Fruit fly (Drosophila melanogaster): ENCODE measurements around the gene ND-B14.5A.
A peak's percentile ranks its signal among the peaks of the same experiment; 100 is the strongest.

Gene ND-B14.5A

dm6 chrX:2139610-2140009 is 32.7 kb upstream of the ND-B14.5A start:
- TF ChIP-seq tll (GFP tag; optimal IDR thresholded peaks at IDR 0.05): no peak
- no peak for TF ChIP-seq Trl (optimal IDR thresholded peaks at IDR 0.05)
- TF ChIP-seq Trl (GFP tag; optimal IDR thresholded peaks at IDR 0.05): no peak
- 0 out of 2 replicates have a peak, but pooled peaks have one; percentile 36 for TF ChIP-seq seq (GFP tag; IDR thresholded peaks at IDR 0.05)
- TF ChIP-seq CG16779 (GFP tag; IDR thresholded peaks at IDR 0.05): no peak
- peak; percentile 45 for TF ChIP-seq pros (GFP tag; optimal IDR thresholded peaks at IDR 0.05)
- TF ChIP-seq Nf-YC (tag; optimal IDR thresholded peaks at IDR 0.05): peak; percentile 77
- peak; percentile 55 for TF ChIP-seq Nf-YB (GFP tag; optimal IDR thresholded peaks at IDR 0.05)
- TF ChIP-seq Kr (GFP tag; optimal IDR thresholded peaks at IDR 0.05): peak; percentile 76
- TF ChIP-seq CG11723 (GFP tag; optimal IDR thresholded peaks at IDR 0.05): no peak

dm6 chrX:2140487-2140886 is 31.8 kb upstream of the ND-B14.5A start:
- TF ChIP-seq ap (GFP tag; IDR thresholded peaks at IDR 0.05) (no peak), CoRest (tag; optimal IDR thresholded peaks at IDR 0.05) (peak; percentile 21), klu (GFP tag; IDR thresholded peaks at IDR 0.05) (no peak), Side (GFP tag; optimal IDR thresholded peaks at IDR 0.05) (no peak), YL-1 (GFP tag; optimal IDR thresholded peaks at IDR 0.05) (no peak), CG2875 (GFP tag; optimal IDR thresholded peaks at IDR 0.05) (no peak), gt (GFP tag; IDR thresholded peaks at IDR 0.05) (no peak), CG32767 (GFP tag; IDR thresholded peaks at IDR 0.05) (peak; percentile 29; the same call in 1 of the 2 replicates), Nf-YB (GFP tag; optimal IDR thresholded peaks at IDR 0.05) (peak; percentile 98), CG17328 (GFP tag; IDR thresholded peaks at IDR 0.05) (0 out of 2 replicates have a peak, but pooled peaks have one; percentile 6), Atf-2 (GFP tag; optimal IDR thresholded peaks at IDR 0.05) (no peak), CG31224 (GFP tag; IDR thresholded peaks at IDR 0.05) (no peak), NC2β (GFP tag; optimal IDR thresholded peaks at IDR 0.05) (no peak), exex (tag; optimal IDR thresholded peaks at IDR 0.05) (no peak), NfI (GFP tag; optimal IDR thresholded peaks at IDR 0.05) (peak; percentile 30), CkIIα-i1 (GFP tag; IDR thresholded peaks at IDR 0.05) (no peak), lola (GFP tag; optimal IDR thresholded peaks at IDR 0.05) (no peak), CG4707 (GFP tag; optimal IDR thresholded peaks at IDR 0.05) (peak; percentile 5), Jarid2 (GFP tag; optimal IDR thresholded peaks at IDR 0.05) (peak; percentile 54), CG34376 (GFP tag; optimal IDR thresholded peaks at IDR 0.05) (no peak), p53 (GFP tag; optimal IDR thresholded peaks at IDR 0.05) (no peak), CG16863 (GFP tag; optimal IDR thresholded peaks at IDR 0.05) (no peak), Adf1 (GFP tag; IDR thresholded peaks at IDR 0.05) (peak; percentile 61), CG1832 (GFP tag; optimal IDR thresholded peaks at IDR 0.05) (peak; percentile 84), Med (GFP tag) (peak; percentile 77), CG4360 (GFP tag; IDR thresholded peaks at IDR 0.05) (no peak), Dfd (GFP tag; optimal IDR thresholded peaks at IDR 0.05) (no peak), CG2712 (tag; optimal IDR thresholded peaks at IDR 0.05) (no peak), CG30020 (tag; optimal IDR thresholded peaks at IDR 0.05) (no peak), ind (GFP tag; optimal IDR thresholded peaks at IDR 0.05) (no peak), vnd (GFP tag; IDR thresholded peaks at IDR 0.05; ENCODE audit: partially characterized antibody) (no peak), Antp (GFP tag; optimal IDR thresholded peaks at IDR 0.05) (no peak), schlank (tag; optimal IDR thresholded peaks at IDR 0.05) (no peak), crol (GFP tag; IDR thresholded peaks at IDR 0.05) (peak; percentile 8; the same call in 1 of the 2 replicates), tna (GFP tag; IDR thresholded peaks at IDR 0.05; ENCODE audit: partially characterized antibody) (no peak), Opbp (GFP tag; IDR thresholded peaks at IDR 0.05; ENCODE audit: partially characterized antibody) (0 out of 3 replicates have a peak, but pooled peaks have one; percentile 29), CG1792 (GFP tag; optimal IDR thresholded peaks at IDR 0.05) (no peak), hkb (optimal IDR thresholded peaks at IDR 0.05) (no peak), hkb (GFP tag; IDR thresholded peaks at IDR 0.05) (no peak), CG2889 (GFP tag; IDR thresholded peaks at IDR 0.05) (no peak), CG10462 (GFP tag; optimal IDR thresholded peaks at IDR 0.05) (no peak), CG7786 (GFP tag; optimal IDR thresholded peaks at IDR 0.05) (no peak)
